Worm (Caenorhabditis elegans) whole organism, L4/young adult: ENCODE measurements around the gene fbxa-44.

ENCODE experiments used
- W03F9.2 ChIP-seq: fragments of 150-350 bp; optimal IDR thresholded peaks from 2 replicates; lab custom pipeline; 2014; ENCODE audit warnings: missing biosample characterization, missing genetic modification characterization
- dao-5 ChIP-seq: sonication (generic microtip); optimal IDR thresholded peaks from 2 replicates; lab custom pipeline; 2016; ENCODE audit warnings: missing genotype, missing genetic modification characterization, moderate library complexity, missing compliant biosample characterization
- him-1 ChIP-seq: sonication (generic microtip); optimal IDR thresholded peaks from 2 replicates; lab custom pipeline; 2016; ENCODE audit warnings: missing genotype, missing genetic modification reagents, missing genetic modification characterization, missing compliant biosample characterization

DNA sequence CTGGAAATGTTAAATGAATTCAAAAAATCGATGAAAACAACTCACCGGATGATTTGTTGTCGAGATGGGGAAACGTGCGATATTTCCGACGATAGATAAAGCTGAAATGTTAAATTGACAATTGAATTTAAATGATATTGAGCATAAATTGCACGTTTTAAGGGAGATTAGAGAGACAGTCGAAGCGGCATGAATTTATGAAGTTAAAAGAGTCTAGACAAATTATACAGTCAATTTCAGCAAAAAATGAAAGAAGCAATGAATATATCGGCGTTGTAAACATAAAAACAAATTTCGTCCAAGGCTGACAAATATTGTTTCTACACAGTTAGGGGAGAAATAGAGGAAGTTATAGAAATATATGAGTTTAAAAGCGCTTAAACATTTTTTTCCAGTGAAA is 38.3 kb downstream of the fbxa-44 start, which contains the start of gene Y102A5C.36:
- TF ChIP-seq W03F9.2, result no peak
- TF ChIP-seq him-1, result no peak
- TF ChIP-seq dao-5 (tag; lab: Kevin White, UChicago), result no peak
